Worm (Caenorhabditis elegans): ENCODE measurements around the gene ztf-13.

The ztf-13 gene

DNA sequence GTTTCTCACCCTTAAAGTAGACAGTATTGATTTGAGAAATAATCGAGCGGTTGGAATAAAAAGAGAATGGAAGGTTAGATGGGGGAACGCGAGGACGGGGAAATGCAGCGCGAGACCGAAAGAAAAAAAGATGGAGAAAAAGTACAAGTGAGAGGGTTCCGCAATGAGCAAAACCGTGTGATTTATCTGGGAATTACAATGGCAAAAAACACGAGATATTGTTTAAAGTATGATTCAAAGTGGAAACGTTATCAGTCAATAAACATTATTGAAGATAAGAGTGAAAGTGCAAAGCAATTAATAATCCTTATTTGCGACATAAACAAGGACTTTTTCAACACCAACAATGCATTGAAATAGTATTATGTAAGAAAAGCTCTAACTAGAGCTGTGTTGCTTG is at the start of gene ztf-13:
Gene ztf-13 (minus strand): TSS at position 11 of the 400 bp plus-strand sequence.
- TF ChIP-seq lsy-2 (tag; optimal IDR thresholded peaks at IDR 0.05) (peak in 1 of 2 experiments; percentile 12), lin-29 (GFP tag; IDR thresholded peaks at IDR 0.05) (no peak), unc-62 (GFP tag; optimal IDR thresholded peaks at IDR 0.05 in 1 of 2) (peak in 1 of 2 experiments; percentile 79), unc-62 (tag; optimal IDR thresholded peaks at IDR 0.05) (no peak), nhr-41 (GFP tag; IDR thresholded peaks at IDR 0.05) (no peak), madf-9 (GFP tag; conservative IDR thresholded peaks at IDR 0.05) (no peak), ztf-7 (tag; optimal IDR thresholded peaks at IDR 0.05) (peak; percentile 14), nhr-111 (GFP tag; optimal IDR thresholded peaks at IDR 0.05) (no peak), daf-19 (GFP tag; conservative IDR thresholded peaks at IDR 0.05) (no peak), ceh-20 (GFP tag; IDR thresholded peaks at IDR 0.05) (peak; percentile 47; the same call in 1 of the 2 replicates), pqm-1 (tag; optimal IDR thresholded peaks at IDR 0.05) (peak; percentile 39), mep-1 (tag; optimal IDR thresholded peaks at IDR 0.05) (peak; percentile 69), nhr-48 (tag; optimal IDR thresholded peaks at IDR 0.05) (no peak), hlh-11 (tag; optimal IDR thresholded peaks at IDR 0.05) (peak; percentile 61), daf-16 (GFP tag; optimal IDR thresholded peaks at IDR 0.05) (no peak), daf-16 (tag; optimal IDR thresholded peaks at IDR 0.05) (peak; percentile 99), ceh-44 (GFP tag; IDR thresholded peaks at IDR 0.05) (no peak), vab-7 (GFP tag; IDR thresholded peaks at IDR 0.05) (no peak), nhr-77 (tag; optimal IDR thresholded peaks at IDR 0.05) (peak; percentile 90), T20F7.1 (GFP tag; optimal IDR thresholded peaks at IDR 0.05) (peak; percentile 42), hif-1 (tag; optimal IDR thresholded peaks at IDR 0.05) (no peak), lin-38 (GFP tag; IDR thresholded peaks at IDR 0.05) (0 out of 2 replicates have a peak, but pooled peaks have one; percentile 12), attf-4 (tag; optimal IDR thresholded peaks at IDR 0.05) (no peak), Y5F2A.4 (GFP tag; optimal IDR thresholded peaks at IDR 0.05) (no peak), spr-1 (tag; optimal IDR thresholded peaks at IDR 0.05) (no peak), php-3 (GFP tag; IDR thresholded peaks at IDR 0.05) (peak; percentile 89), saeg-2 (GFP tag; IDR thresholded peaks at IDR 0.05) (no peak), F49E8.2 (tag; optimal IDR thresholded peaks at IDR 0.05; ENCODE audit: borderline replicate concordance) (no peak), aha-1 (tag) (peak; percentile 67), hmg-1.1 (GFP tag; IDR thresholded peaks at IDR 0.05) (no peak), hlh-30 (tag; optimal IDR thresholded peaks at IDR 0.05; ENCODE audit: insufficient read depth) (peak; percentile 89), unc-39 (tag; optimal IDR thresholded peaks at IDR 0.05) (no peak), dpl-1 (GFP tag; optimal IDR thresholded peaks at IDR 0.05) (no peak), Y48G9A.11 (GFP tag; IDR thresholded peaks at IDR 0.05) (no peak), madf-5 (GFP tag; IDR thresholded peaks at IDR 0.05) (no peak), mdl-1 (tag; optimal IDR thresholded peaks at IDR 0.05) (peak in 1 of 2 experiments; percentile 62), ctbp-1 (GFP tag; IDR thresholded peaks at IDR 0.05) (no peak), skn-1 (tag; optimal IDR thresholded peaks at IDR 0.05) (no peak), nhr-6 (tag; optimal IDR thresholded peaks at IDR 0.05) (peak; percentile 75), tra-1 (GFP tag; IDR thresholded peaks at IDR 0.05) (no peak), nhr-28 (tag; optimal IDR thresholded peaks at IDR 0.05) (peak; percentile 67), dmd-6 (GFP tag; IDR thresholded peaks at IDR 0.05) (peak; percentile 50), dve-1 (tag; optimal IDR thresholded peaks at IDR 0.05; ENCODE audit: insufficient read depth) (peak; percentile 86)

DNA sequence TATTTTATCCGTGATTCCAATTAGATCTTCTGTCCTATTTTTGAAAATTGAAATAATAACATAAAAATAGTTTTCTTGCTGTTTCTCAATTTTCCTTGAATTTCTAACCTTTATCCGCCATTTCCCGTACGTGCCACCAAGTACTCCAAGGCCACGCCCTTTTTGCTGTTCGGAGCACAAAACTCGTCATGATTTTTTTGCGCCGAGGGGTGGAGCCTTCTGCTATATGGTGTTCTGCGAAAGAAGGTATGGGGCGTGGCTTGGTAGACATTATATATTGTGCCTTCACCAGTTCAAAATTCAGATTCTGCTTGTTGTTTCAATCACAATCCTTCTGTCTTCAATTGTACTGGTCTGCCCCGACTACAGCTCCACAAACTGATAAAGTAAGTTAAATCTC is 43.3 kb upstream of the ztf-13 start, which contains the start of gene C15C7.4:
Gene C15C7.4 (plus strand): TSS at position 301 of the 400 bp plus-strand sequence.
- TF ChIP-seq daf-8 (GFP tag; IDR thresholded peaks at IDR 0.05): no peak
